Worm (Caenorhabditis elegans) whole organism, L4 larva: ENCODE data around the gene lury-1.

Experiments
- F26F4.8 ChIP-seq: fragments of 200-800 bp; sonication (Bioruptor generic); conservative IDR thresholded peaks from 2 replicates; pipeline ENCODE4 v1.3.6; 2022; ENCODE audit warnings: missing genetic modification characterization, missing compliant biosample characterization
- F37D6.2 ChIP-seq: sonication (generic microtip); optimal IDR thresholded peaks from 2 replicates; lab custom pipeline; 2016; ENCODE audit warnings: mild to moderate bottlenecking, missing genetic modification characterization, missing compliant biosample characterization
- T20F7.1 ChIP-seq: fragments of 200-800 bp; sonication (Bioruptor generic); optimal IDR thresholded peaks from 2 replicates; lab custom pipeline; 2018; ENCODE audit warnings: mild to moderate bottlenecking, missing genetic modification characterization, missing compliant biosample characterization
- Y105C5A.15 ChIP-seq: fragments of 200-800 bp; sonication (Bioruptor generic); IDR thresholded peaks from 2 replicates; pipeline ENCODE4 v1.3.6; 2022; ENCODE audit warnings: missing genetic modification characterization, missing compliant biosample characterization
- Y5F2A.4 ChIP-seq: fragments of 200-800 bp; sonication (Bioruptor generic); optimal IDR thresholded peaks from 2 replicates; lab custom pipeline; 2018; ENCODE audit warnings: mild to moderate bottlenecking, missing genetic modification characterization, missing compliant biosample characterization
- ZK337.2 ChIP-seq: fragments of 200-800 bp; sonication (Bioruptor generic); IDR thresholded peaks from 2 replicates; pipeline ENCODE4 v1.3.6; 2022; ENCODE audit warnings: missing genetic modification reagents, missing genetic modification characterization, missing compliant biosample characterization
- aha-1 ChIP-seq: fragments of 150-350 bp; peaks from one replicate; lab custom pipeline; 2014; ENCODE audit warnings: missing biosample characterization, missing genetic modification characterization
- aly-2 ChIP-seq: sonication (generic microtip); optimal IDR thresholded peaks from 2 replicates; lab custom pipeline; 2018; ENCODE audit warnings: missing biosample characterization, missing genetic modification characterization
- ama-1 ChIP-seq: fragments of 150-350 bp; optimal IDR thresholded peaks from 2 replicates; lab custom pipeline; 2014; ENCODE audit warnings: inconsistent platforms, mixed read lengths
- ceh-20 ChIP-seq: fragments of 200-800 bp; sonication (Bioruptor generic); IDR thresholded peaks from 2 replicates; pipeline ENCODE4 v1.3.6; 2022; ENCODE audit warnings: missing genetic modification reagents, missing genetic modification characterization, missing compliant biosample characterization
- ceh-32 ChIP-seq: sonication (generic microtip); optimal IDR thresholded peaks from 2 replicates; lab custom pipeline; 2016; ENCODE audit warnings: mild to moderate bottlenecking, missing genetic modification characterization, missing compliant biosample characterization; ENCODE audit not compliant: poor library complexity
- ctbp-1 ChIP-seq: fragments of 200-800 bp; sonication (Bioruptor generic); IDR thresholded peaks from 2 replicates; pipeline ENCODE4 v1.3.6; 2022; ENCODE audit warnings: missing genetic modification reagents, missing genetic modification characterization, missing compliant biosample characterization
- daf-12 ChIP-seq: fragments of 150-350 bp; optimal IDR thresholded peaks from 2 replicates; lab custom pipeline; 2014; ENCODE audit warnings: missing biosample characterization, missing genetic modification reagents, missing genetic modification characterization
- daf-19 ChIP-seq: fragments of 200-800 bp; sonication (Bioruptor generic); conservative IDR thresholded peaks from 2 replicates; pipeline ENCODE4 v1.3.6; 2022; ENCODE audit warnings: missing genetic modification characterization, missing compliant biosample characterization
- daf-8 ChIP-seq: fragments of 200-800 bp; sonication (Bioruptor generic); IDR thresholded peaks from 2 replicates; pipeline ENCODE4 v1.3.6; 2022; ENCODE audit warnings: missing genetic modification characterization, missing compliant biosample characterization
- dpl-1 ChIP-seq: fragments of 150-350 bp; optimal IDR thresholded peaks from 2 replicates; lab custom pipeline; 2014; ENCODE audit warnings: missing biosample characterization, missing genetic modification reagents, missing genetic modification characterization
- duxl-1 ChIP-seq: sonication (generic microtip); optimal IDR thresholded peaks from 2 replicates; lab custom pipeline; 2016; ENCODE audit warnings: mild to moderate bottlenecking, missing genetic modification characterization, moderate library complexity, missing compliant biosample characterization; ENCODE audit not compliant: poor library complexity
- dve-1 ChIP-seq: sonication (generic microtip); optimal IDR thresholded peaks from 2 replicates; lab custom pipeline; 2017; ENCODE audit warnings: antibody characterized with exemption, mild to moderate bottlenecking, missing genetic modification characterization, missing compliant biosample characterization; ENCODE audit not compliant: insufficient read depth
- egl-43 ChIP-seq: fragments of 200-800 bp; sonication (Bioruptor generic); IDR thresholded peaks from 2 replicates; pipeline ENCODE4 v1.3.6; 2022; ENCODE audit warnings: missing genetic modification reagents, missing genetic modification characterization, missing compliant biosample characterization
- fos-1 ChIP-seq: fragments of 150-350 bp; optimal IDR thresholded peaks from 2 replicates; lab custom pipeline; 2014; ENCODE audit warnings: missing biosample characterization, missing genetic modification characterization
- hif-1 ChIP-seq, 2 experiments: sonication (generic microtip); optimal IDR thresholded peaks; 2 replicates each; lab custom pipeline; 2016 to 2017; ENCODE audit warnings: missing compliant biosample characterization in 2 of 2, missing genetic modification characterization in 2 of 2, missing genetic modification reagents in 2 of 2, missing genotype in 2 of 2, mild to moderate bottlenecking in 1 of 2
- hlh-11 ChIP-seq: fragments of 200-800 bp; sonication (Bioruptor generic); optimal IDR thresholded peaks from 2 replicates; lab custom pipeline; 2018; ENCODE audit warnings: mild to moderate bottlenecking, missing genetic modification characterization, missing compliant biosample characterization
- hlh-30 ChIP-seq: sonication (generic microtip); optimal IDR thresholded peaks from 2 replicates; lab custom pipeline; 2017; ENCODE audit warnings: antibody characterized with exemption, mild to moderate bottlenecking, missing genetic modification characterization, missing compliant biosample characterization; ENCODE audit not compliant: insufficient read depth
- jun-1 ChIP-seq: fragments of 150-350 bp; optimal IDR thresholded peaks from 2 replicates; lab custom pipeline; 2014; ENCODE audit warnings: missing biosample characterization, missing genetic modification reagents, missing genetic modification characterization
- lim-7 ChIP-seq: fragments of 200-800 bp; sonication (Bioruptor generic); IDR thresholded peaks from 2 replicates; pipeline ENCODE4 v1.3.6; 2022; ENCODE audit warnings: missing genetic modification characterization, missing compliant biosample characterization
- lin-15B ChIP-seq: fragments of 150-350 bp; sonication (generic microtip); optimal IDR thresholded peaks from 3 replicates; lab custom pipeline; 2014; ENCODE audit warnings: missing biosample characterization, missing genetic modification characterization
- lin-38 ChIP-seq: fragments of 200-800 bp; sonication (Bioruptor generic); IDR thresholded peaks from 2 replicates; pipeline ENCODE4 v1.3.6; 2022; ENCODE audit warnings: missing genetic modification reagents, missing genetic modification characterization, missing compliant biosample characterization
- lin-39 ChIP-seq: fragments of 150-350 bp; optimal IDR thresholded peaks from 2 replicates; lab custom pipeline; 2014; ENCODE audit warnings: missing biosample characterization, missing genetic modification reagents, missing genetic modification characterization
- lsy-2 ChIP-seq, 2 experiments: fragments of 150-350 bp in 1 of 2; sonication (generic microtip) in 1 of 2; optimal IDR thresholded peaks; 2 replicates each; lab custom pipeline; 2014 to 2017; ENCODE audit warnings: missing biosample characterization in 2 of 2, missing genetic modification characterization in 2 of 2
- madf-5 ChIP-seq, 2 experiments: fragments of 200-800 bp; sonication (Bioruptor generic); IDR thresholded peaks; 2 replicates each; pipeline ENCODE4 v1.3.6; 2022; ENCODE audit warnings: missing compliant biosample characterization in 2 of 2, missing genetic modification characterization in 2 of 2
- mdt-29 ChIP-seq: fragments of 200-800 bp; sonication (Bioruptor generic); IDR thresholded peaks from 2 replicates; pipeline ENCODE4 v1.3.6; 2022; ENCODE audit warnings: missing genetic modification reagents, missing genetic modification characterization, missing compliant biosample characterization
- mep-1 ChIP-seq: fragments of 150-350 bp; sonication (generic microtip); optimal IDR thresholded peaks from 3 replicates; lab custom pipeline; 2014; ENCODE audit warnings: missing biosample characterization, missing genetic modification characterization
- mes-2 ChIP-seq: sonication (generic microtip); optimal IDR thresholded peaks from 2 replicates; lab custom pipeline; 2016; ENCODE audit warnings: missing genotype, mild to moderate bottlenecking, missing genetic modification characterization, missing compliant biosample characterization; ENCODE audit not compliant: poor library complexity, severe bottlenecking
- nhr-10 ChIP-seq: fragments of 150-350 bp; optimal IDR thresholded peaks from 2 replicates; lab custom pipeline; 2014; ENCODE audit warnings: missing biosample characterization, missing genetic modification characterization
- nhr-11 ChIP-seq: fragments of 150-350 bp; optimal IDR thresholded peaks from 2 replicates; lab custom pipeline; 2014; ENCODE audit warnings: missing biosample characterization, missing genetic modification characterization
- nhr-111 ChIP-seq: fragments of 200-800 bp; sonication (Bioruptor generic); optimal IDR thresholded peaks from 2 replicates; lab custom pipeline; 2018; ENCODE audit warnings: mild to moderate bottlenecking, missing genetic modification characterization, missing compliant biosample characterization
- nhr-42 ChIP-seq: fragments of 200-800 bp; sonication (Bioruptor generic); IDR thresholded peaks from 2 replicates; pipeline ENCODE4 v1.3.6; 2022; ENCODE audit warnings: missing genetic modification characterization, missing compliant biosample characterization
- nhr-77 ChIP-seq: fragments of 150-350 bp; optimal IDR thresholded peaks from 2 replicates; lab custom pipeline; 2014; ENCODE audit warnings: missing biosample characterization, missing genetic modification characterization
- php-3 ChIP-seq: fragments of 200-800 bp; sonication (Bioruptor generic); IDR thresholded peaks from 2 replicates; pipeline ENCODE4 v1.3.6; 2022; ENCODE audit warnings: missing genetic modification reagents, missing genetic modification characterization, missing compliant biosample characterization
- pqm-1 ChIP-seq: sonication (generic microtip); optimal IDR thresholded peaks from 2 replicates; lab custom pipeline; 2017; ENCODE audit warnings: missing biosample characterization, missing genetic modification characterization
- rbr-2 ChIP-seq: sonication (generic microtip); optimal IDR thresholded peaks from 2 replicates; lab custom pipeline; 2016; ENCODE audit warnings: missing genotype, missing genetic modification characterization, missing compliant biosample characterization
- saeg-2 ChIP-seq: fragments of 200-800 bp; sonication (Bioruptor generic); IDR thresholded peaks from 2 replicates; pipeline ENCODE4 v1.3.6; 2022; ENCODE audit warnings: missing genetic modification reagents, missing genetic modification characterization, missing compliant biosample characterization
- tra-1 ChIP-seq: fragments of 200-800 bp; sonication (Bioruptor generic); IDR thresholded peaks from 2 replicates; pipeline ENCODE4 v1.3.6; 2022; ENCODE audit warnings: missing genetic modification reagents, missing genetic modification characterization, missing compliant biosample characterization
- unc-130 ChIP-seq: sonication (generic microtip); optimal IDR thresholded peaks from 2 replicates; lab custom pipeline; 2016; ENCODE audit warnings: missing genetic modification reagents, missing genetic modification characterization, missing compliant biosample characterization
- unc-39 ChIP-seq: sonication (generic microtip); optimal IDR thresholded peaks from 2 replicates; lab custom pipeline; 2017; ENCODE audit warnings: missing biosample characterization, missing genetic modification characterization
- zfp-2 ChIP-seq: sonication (generic microtip); optimal IDR thresholded peaks from 2 replicates; lab custom pipeline; 2016; ENCODE audit warnings: mild to moderate bottlenecking, missing genetic modification characterization, missing compliant biosample characterization
- zip-2 ChIP-seq: fragments of 150-350 bp; optimal IDR thresholded peaks from 2 replicates; lab custom pipeline; 2014; ENCODE audit warnings: missing biosample characterization, missing genetic modification characterization
- ztf-11 ChIP-seq: fragments of 150-350 bp; optimal IDR thresholded peaks from 2 replicates; lab custom pipeline; 2014; ENCODE audit warnings: missing biosample characterization, missing genetic modification characterization
- ztf-7 ChIP-seq: fragments of 150-350 bp; optimal IDR thresholded peaks from 2 replicates; lab custom pipeline; 2014; ENCODE audit warnings: missing biosample characterization, missing genetic modification characterization

lury-1 gene

DNA sequence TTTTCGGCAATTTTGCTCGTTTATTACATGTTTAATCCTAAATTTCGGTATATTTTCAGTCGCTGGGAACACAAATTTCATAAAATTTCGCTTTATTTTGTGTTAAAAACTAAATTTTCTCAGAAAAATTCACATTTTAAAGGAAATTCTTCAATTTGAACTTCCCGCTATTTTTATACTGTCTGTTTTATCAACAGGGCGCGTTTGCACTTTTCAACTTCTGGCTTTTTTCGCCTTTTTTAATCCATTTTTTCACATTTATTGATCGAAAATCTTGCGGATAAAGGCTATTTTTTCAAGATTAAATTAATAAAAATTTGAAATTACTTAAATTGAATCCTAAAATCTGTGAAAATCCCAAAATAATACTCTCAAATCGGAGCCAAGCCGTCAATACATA, 34.1 kb upstream of the lury-1 start:
- TF ChIP-seq lim-7 (GFP tag; lab: Robert Waterston, UW) (no peak), lin-15B (no peak), egl-43 (GFP tag; lab: Robert Waterston, UW) (no peak), mdt-29 (GFP tag; lab: Robert Waterston, UW) (no peak), nhr-42 (GFP tag; lab: Robert Waterston, UW) (no peak), nhr-77 (no peak), lin-38 (GFP tag; lab: Robert Waterston, UW) (peak; percentile 93), T20F7.1 (no peak), mep-1 (tag; lab: Kevin White, UChicago) (peak; percentile 28), jun-1 (tag; lab: Kevin White, UChicago) (no peak), hif-1 (tag; optimal IDR thresholded peaks at IDR 0.05; lab: Kevin White, UChicago) (no peak), ceh-32 (tag; lab: Kevin White, UChicago) (no peak), F37D6.2 (no peak), lsy-2 (tag; optimal IDR thresholded peaks at IDR 0.05; lab: Kevin White, UChicago) (peak in 1 of 2 experiments; percentile 71), Y5F2A.4 (GFP tag; lab: Kevin White, UChicago) (no peak), hlh-11 (tag; lab: Kevin White, UChicago) (no peak), ZK337.2 (GFP tag; lab: Robert Waterston, UW) (no peak), hlh-30 (peak; percentile 5), ama-1 (lab: Kevin White, UChicago) (no peak), pqm-1 (no peak), fos-1 (tag; lab: Kevin White, UChicago) (no peak), daf-8 (GFP tag; lab: Robert Waterston, UW) (no peak), aha-1 (no peak), lin-39 (no peak), nhr-111 (GFP tag; lab: Kevin White, UChicago) (no peak), dpl-1 (GFP tag; lab: Kevin White, UChicago) (peak; percentile 91), unc-39 (tag; lab: Kevin White, UChicago) (no peak), zfp-2 (no peak), mes-2 (tag; lab: Kevin White, UChicago) (peak; percentile 38), F26F4.8 (GFP tag; lab: Robert Waterston, UW) (no peak), ctbp-1 (GFP tag; lab: Robert Waterston, UW) (no peak), dve-1 (tag; lab: Kevin White, UChicago) (peak; percentile 21)

- no peak for TF ChIP-seq nhr-11 (tag; lab: Kevin White, UChicago)
- no peak for TF ChIP-seq aly-2 (tag; lab: Kevin White, UChicago)
- TF ChIP-seq tra-1 = no peak
- TF ChIP-seq madf-5 (GFP tag; IDR thresholded peaks at IDR 0.05; lab: Robert Waterston, UW) = no peak
- no peak for TF ChIP-seq nhr-42 (GFP tag; lab: Robert Waterston, UW)
- no peak for TF ChIP-seq ztf-7 (tag; lab: Kevin White, UChicago)
- no peak for TF ChIP-seq ztf-11 (tag; lab: Kevin White, UChicago)
- TF ChIP-seq, all 104 proteins: peak for 0
These were observed 33.6 kb upstream of the lury-1 start, which contains the start of gene Y75B8A.7 for ce11 chrIII:12152599-12152998. TSS of gene Y75B8A.7 (plus strand) at chrIII:12152899.

DNA sequence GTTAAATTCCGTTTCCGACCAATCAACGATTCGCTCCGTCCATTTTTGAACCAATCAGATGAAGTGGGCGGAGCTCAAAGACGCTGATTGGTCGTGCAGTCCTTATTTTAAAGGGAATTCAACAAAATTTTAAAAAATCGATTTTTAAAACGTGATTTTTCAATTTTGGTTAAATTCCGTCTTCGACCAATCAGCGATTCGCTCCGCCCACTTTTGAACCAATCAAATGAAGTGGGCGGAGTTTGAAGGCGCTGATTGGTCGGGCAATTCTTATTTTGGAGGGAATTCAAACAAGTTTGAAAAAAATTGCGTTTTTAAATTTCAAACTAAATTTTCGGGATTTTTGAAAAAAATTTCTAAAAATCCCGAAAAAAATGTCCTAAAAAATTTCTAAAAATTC, 32.7 kb upstream of the lury-1 start:
- no peak for TF ChIP-seq F37D6.2
- TF ChIP-seq T20F7.1 = no peak
- TF ChIP-seq zip-2 (tag; lab: Kevin White, UChicago) = no peak
- TF ChIP-seq duxl-1 (tag; lab: Kevin White, UChicago) = no peak
- TF ChIP-seq nhr-10 (tag; lab: Kevin White, UChicago) = no peak
- no peak for TF ChIP-seq php-3
- no peak for TF ChIP-seq daf-12
- no peak for TF ChIP-seq Y5F2A.4 (GFP tag; lab: Kevin White, UChicago)
- no peak for TF ChIP-seq daf-19 (GFP tag; lab: Robert Waterston, UW)
- no peak for TF ChIP-seq unc-130
- TF ChIP-seq lin-15B = no peak
- no peak for TF ChIP-seq aly-2 (tag; lab: Kevin White, UChicago)
- TF ChIP-seq rbr-2 = no peak
- TF ChIP-seq aha-1 = no peak
- no peak for TF ChIP-seq ceh-20 (GFP tag; lab: Robert Waterston, UW)
- no peak for TF ChIP-seq Y105C5A.15 (GFP tag; lab: Robert Waterston, UW)
- no peak for TF ChIP-seq saeg-2 (GFP tag; lab: Robert Waterston, UW)
